Worm (Caenorhabditis elegans): ENCODE data around the gene F59E12.15.

F59E12.15 gene

DNA sequence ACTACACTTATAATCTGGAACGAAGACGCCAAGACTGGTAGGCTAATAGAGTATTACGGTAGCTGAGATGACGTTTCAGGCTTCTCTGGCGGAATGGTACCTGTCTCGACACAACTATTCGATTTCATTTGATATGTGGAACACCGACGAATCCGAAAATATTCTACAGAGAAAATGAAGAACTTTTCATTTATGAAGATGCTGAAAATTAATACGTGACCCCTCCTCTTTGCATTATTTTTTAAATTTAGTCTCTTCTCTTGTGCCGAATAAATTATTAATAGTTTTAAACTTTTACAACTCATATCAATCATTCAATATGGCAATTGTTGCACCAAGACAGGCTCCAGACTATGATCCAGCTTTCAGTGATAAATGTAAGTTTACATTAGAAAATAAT lies 37.8 kb upstream of the F59E12.15 start, which contains the start of gene C25H3.16:
TSS of gene C25H3.16 (plus strand) at position 301 of the 400 bp plus-strand sequence.
- no peak for TF ChIP-seq nhr-2 (tag; optimal IDR thresholded peaks at IDR 0.05)
- TF ChIP-seq ceh-83 (GFP tag; optimal IDR thresholded peaks at IDR 0.05): no peak
- no peak for TF ChIP-seq snpc-4 (tag; optimal IDR thresholded peaks at IDR 0.05)
- no peak for TF ChIP-seq nhr-237 (tag; optimal IDR thresholded peaks at IDR 0.05)
- no peak for TF ChIP-seq flh-1 (GFP tag; optimal IDR thresholded peaks at IDR 0.05)

DNA sequence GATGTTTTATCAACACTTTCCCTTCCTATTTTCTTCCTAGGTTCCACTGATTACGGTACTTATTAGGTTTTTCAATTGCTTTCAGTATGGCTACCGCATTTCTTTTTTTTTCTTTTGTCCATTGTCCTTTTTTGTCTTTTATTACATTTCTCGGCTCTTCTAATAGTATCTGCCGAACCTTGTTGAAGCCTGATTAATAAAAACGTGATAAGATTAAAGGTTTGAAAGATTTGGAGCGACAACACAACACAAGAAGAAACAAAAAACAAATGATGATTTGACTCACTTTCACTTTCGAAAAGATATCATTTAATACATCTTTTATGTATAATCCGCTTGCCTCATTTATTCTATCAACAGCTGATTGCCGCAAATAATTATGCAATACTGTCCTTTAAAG lies 36.9 kb upstream of the F59E12.15 start, which contains the start of gene C25H3.15:
TSS of gene C25H3.15 (plus strand) at position 301 of the 400 bp plus-strand sequence.
- no peak for TF ChIP-seq nhr-2 (tag; optimal IDR thresholded peaks at IDR 0.05)
- no peak for TF ChIP-seq unc-120 (tag; optimal IDR thresholded peaks at IDR 0.05; ENCODE audit: poor library complexity, severe bottlenecking)
- no peak for TF ChIP-seq blmp-1 (tag; optimal IDR thresholded peaks at IDR 0.05)
- no peak for TF ChIP-seq zip-8 (tag; optimal IDR thresholded peaks at IDR 0.05)
- no peak for TF ChIP-seq mls-2 (tag; optimal IDR thresholded peaks at IDR 0.05)
- no peak for TF ChIP-seq hlh-1 (tag; optimal IDR thresholded peaks at IDR 0.05)
- TF ChIP-seq lin-13 (tag; optimal IDR thresholded peaks at IDR 0.05): no peak
- TF ChIP-seq ceh-83 (GFP tag; optimal IDR thresholded peaks at IDR 0.05): no peak
- no peak for TF ChIP-seq nhr-76 (tag; optimal IDR thresholded peaks at IDR 0.05)
- no peak for TF ChIP-seq M03D4.4 (tag; optimal IDR thresholded peaks at IDR 0.05)
- TF ChIP-seq elt-1 (tag; optimal IDR thresholded peaks at IDR 0.05; ENCODE audit: borderline replicate concordance, insufficient read depth): no peak

DNA sequence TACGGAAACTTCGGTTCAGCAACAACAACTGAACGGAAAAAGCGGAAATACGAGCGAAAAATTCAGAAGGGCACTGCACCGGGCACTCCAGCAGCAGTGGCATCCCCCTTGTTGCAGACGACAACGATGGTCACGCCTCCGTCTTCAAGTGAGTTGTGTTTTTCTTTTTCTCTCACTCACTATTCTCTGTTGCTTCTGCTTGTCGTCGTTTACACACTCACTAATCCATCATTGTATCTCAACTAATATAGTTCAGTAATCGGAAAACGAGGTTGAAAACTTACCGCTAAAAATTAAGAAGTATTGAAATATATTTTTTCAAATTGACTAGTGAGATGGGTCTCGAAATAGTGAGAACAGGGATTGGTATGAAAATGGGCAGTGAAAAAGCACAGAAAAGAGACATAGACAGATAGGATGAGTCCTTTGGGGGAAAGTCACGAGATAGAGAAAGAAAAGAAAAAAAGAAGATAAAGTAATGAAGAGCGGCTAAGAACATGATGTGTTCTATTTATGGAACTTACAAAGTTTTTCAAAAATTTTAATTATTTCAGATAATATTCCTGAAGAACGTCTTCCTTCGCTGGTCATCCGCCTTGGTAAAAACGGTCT lies 35.1 kb upstream of the F59E12.15 start:
- no peak for TF ChIP-seq M03D4.4 (tag; optimal IDR thresholded peaks at IDR 0.05)
- TF ChIP-seq ztf-11 (tag; optimal IDR thresholded peaks at IDR 0.05): no peak
- TF ChIP-seq mls-2 (tag; optimal IDR thresholded peaks at IDR 0.05): no peak
- TF ChIP-seq sptf-1 (tag; optimal IDR thresholded peaks at IDR 0.05): no peak

DNA sequence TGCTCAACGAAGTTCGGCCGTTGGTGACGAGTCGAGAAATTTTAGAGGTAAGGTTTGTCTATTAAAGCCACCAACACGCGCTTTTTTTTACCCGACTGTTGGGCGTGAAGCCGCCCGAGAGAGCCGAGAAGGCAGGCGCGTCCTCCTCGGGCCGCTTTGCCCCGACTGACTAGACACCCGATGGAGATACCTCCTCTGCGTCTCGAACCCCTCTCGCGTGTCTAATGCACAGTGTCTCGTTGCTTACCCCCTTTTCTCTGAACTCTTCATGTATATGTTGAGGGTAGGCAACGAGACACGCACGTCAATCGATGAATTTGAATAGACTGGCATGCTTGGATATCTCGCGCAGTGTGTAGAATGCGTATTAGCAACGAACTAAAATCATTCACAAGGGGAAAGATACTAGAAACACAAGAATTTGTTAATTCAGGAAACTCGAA lies 33.6 kb upstream of the F59E12.15 start:
- TF ChIP-seq lin-13 (tag; optimal IDR thresholded peaks at IDR 0.05) (no peak), nhr-28 (tag; optimal IDR thresholded peaks at IDR 0.05) (no peak), blmp-1 (tag; optimal IDR thresholded peaks at IDR 0.05) (no peak), ztf-11 (tag; optimal IDR thresholded peaks at IDR 0.05) (peak; percentile 62), ham-2 (GFP tag; optimal IDR thresholded peaks at IDR 0.05) (peak; percentile 96), zip-8 (tag; optimal IDR thresholded peaks at IDR 0.05) (no peak), hlh-1 (tag; optimal IDR thresholded peaks at IDR 0.05) (peak; percentile 79), mep-1 (tag; optimal IDR thresholded peaks at IDR 0.05) (peak; percentile 44), elt-1 (tag; optimal IDR thresholded peaks at IDR 0.05; ENCODE audit: borderline replicate concordance, insufficient read depth) (no peak), mls-2 (tag; optimal IDR thresholded peaks at IDR 0.05) (peak; percentile 97), unc-120 (tag; optimal IDR thresholded peaks at IDR 0.05; ENCODE audit: poor library complexity, severe bottlenecking) (peak; percentile 93), nhr-2 (tag; optimal IDR thresholded peaks at IDR 0.05) (peak; percentile 38), sptf-1 (tag; optimal IDR thresholded peaks at IDR 0.05) (peak; percentile 95), nhr-76 (tag; optimal IDR thresholded peaks at IDR 0.05) (peak; percentile 54), mab-5 (tag; optimal IDR thresholded peaks at IDR 0.05) (no peak), ceh-39 (tag; optimal IDR thresholded peaks at IDR 0.05) (peak; percentile 73), nhr-12 (tag; optimal IDR thresholded peaks at IDR 0.05) (peak; percentile 23), pha-4 (tag; optimal IDR thresholded peaks at IDR 0.05) (peak; percentile 80), bed-3 (GFP tag; optimal IDR thresholded peaks at IDR 0.05) (peak; percentile 54), sem-2 (GFP tag; optimal IDR thresholded peaks at IDR 0.05) (peak; percentile 77), elt-3 (tag; optimal IDR thresholded peaks at IDR 0.05) (peak; percentile 76), nhr-237 (tag; optimal IDR thresholded peaks at IDR 0.05) (peak; percentile 71), cnd-1 (tag; optimal IDR thresholded peaks at IDR 0.05) (peak; percentile 78), drap-1 (GFP tag; optimal IDR thresholded peaks at IDR 0.05) (peak; percentile 90), tbx-8 (GFP tag; optimal IDR thresholded peaks at IDR 0.05) (peak; percentile 34), unc-39 (tag; optimal IDR thresholded peaks at IDR 0.05) (no peak), snpc-4 (tag; optimal IDR thresholded peaks at IDR 0.05) (no peak), ceh-83 (GFP tag; optimal IDR thresholded peaks at IDR 0.05) (peak; percentile 90), lin-32 (GFP tag; optimal IDR thresholded peaks at IDR 0.05) (peak; percentile 70), lsy-2 (tag; optimal IDR thresholded peaks at IDR 0.05) (peak; percentile 70), M03D4.4 (tag; optimal IDR thresholded peaks at IDR 0.05) (peak; percentile 86), ces-1 (GFP tag; optimal IDR thresholded peaks at IDR 0.05) (peak; percentile 61), flh-1 (GFP tag; optimal IDR thresholded peaks at IDR 0.05) (peak; percentile 1), unc-62 (GFP tag; optimal IDR thresholded peaks at IDR 0.05) (peak; percentile 58), ceh-43 (GFP tag; optimal IDR thresholded peaks at IDR 0.05) (peak; percentile 66)
